Worm (Caenorhabditis elegans) whole organism, L1 larva: ENCODE results near the gene T01C4.8.
A peak's percentile ranks its signal among the peaks of the same experiment; 100 is the strongest.

Source experiments
- C04F5.9 ChIP-seq: sonication (generic microtip); optimal IDR thresholded peaks from 2 replicates; lab custom pipeline; 2016; ENCODE audit warnings: missing genetic modification characterization, missing compliant biosample characterization
- F16B12.6 ChIP-seq: fragments of 150-350 bp; optimal IDR thresholded peaks from 2 replicates; lab custom pipeline; 2014; ENCODE audit warnings: missing biosample characterization, missing genetic modification characterization
- aha-1 ChIP-seq: fragments of 150-350 bp; optimal IDR thresholded peaks from 2 replicates; lab custom pipeline; 2014; ENCODE audit warnings: missing biosample characterization, missing genetic modification characterization
- aly-2 ChIP-seq: fragments of 150-350 bp; optimal IDR thresholded peaks from 2 replicates; lab custom pipeline; 2014; ENCODE audit warnings: missing biosample characterization, missing genetic modification characterization
- ama-1 ChIP-seq: fragments of 150-350 bp; optimal IDR thresholded peaks from 2 replicates; lab custom pipeline; 2014
- dsc-1 ChIP-seq: sonication (generic microtip); optimal IDR thresholded peaks from 2 replicates; lab custom pipeline; 2016; ENCODE audit warnings: mild to moderate bottlenecking, missing genetic modification characterization, missing compliant biosample characterization
- efl-1 ChIP-seq, 4 experiments: fragments of 150-350 bp; optimal IDR thresholded peaks in 3 of 4; peaks in 1 of 4; 1 replicate in 1 of 4; 2 replicates in 3 of 4; lab custom pipeline; 2014; ENCODE audit warnings: missing biosample characterization in 2 of 4, missing genetic modification characterization in 2 of 4, missing genetic modification reagents in 2 of 4
- egl-13 ChIP-seq: sonication (generic microtip); optimal IDR thresholded peaks from 2 replicates; lab custom pipeline; 2016; ENCODE audit warnings: missing genotype, missing genetic modification reagents, missing genetic modification characterization, missing compliant biosample characterization
- elt-2 ChIP-seq: sonication (generic microtip); optimal IDR thresholded peaks from 2 replicates; lab custom pipeline; 2016; ENCODE audit warnings: missing genetic modification characterization, mild to moderate bottlenecking, inconsistent platforms, missing compliant biosample characterization, missing genetic modification reagents
- elt-3 ChIP-seq, 6 experiments: fragments of 150-350 bp in 1 of 6; sonication (generic microtip); optimal IDR thresholded peaks; 2 replicates each; lab custom pipeline; 2017 to 2018; ENCODE audit warnings: missing biosample characterization in 6 of 6, missing genetic modification characterization in 6 of 6, inconsistent platforms in 1 of 6
- fkh-4 ChIP-seq: sonication (generic microtip); optimal IDR thresholded peaks from 2 replicates; lab custom pipeline; 2016; ENCODE audit warnings: missing compliant biosample characterization, missing genetic modification characterization, borderline replicate concordance
- fkh-8 ChIP-seq: sonication (generic microtip); optimal IDR thresholded peaks from 2 replicates; lab custom pipeline; 2016; ENCODE audit warnings: mild to moderate bottlenecking, missing genetic modification characterization, missing compliant biosample characterization
- grh-1 ChIP-seq: fragments of 200-800 bp; sonication (Bioruptor generic); IDR thresholded peaks from 2 replicates; pipeline ENCODE4 v1.3.6; 2022; ENCODE audit warnings: missing genetic modification reagents, missing genetic modification characterization, missing compliant biosample characterization
- hlh-17 ChIP-seq: fragments of 200-800 bp; sonication (Bioruptor generic); optimal IDR thresholded peaks from 2 replicates; lab custom pipeline; 2018; ENCODE audit warnings: missing genetic modification characterization, mild to moderate bottlenecking, missing compliant biosample characterization, moderate library complexity, borderline replicate concordance
- hlh-4 ChIP-seq: sonication (generic microtip); optimal IDR thresholded peaks from 2 replicates; lab custom pipeline; 2016; ENCODE audit warnings: mild to moderate bottlenecking, missing genetic modification characterization, missing compliant biosample characterization
- lin-39 ChIP-seq: fragments of 150-350 bp; optimal IDR thresholded peaks from 2 replicates; lab custom pipeline; 2014; ENCODE audit warnings: missing biosample characterization, missing genetic modification reagents, missing genetic modification characterization
- mab-9 ChIP-seq: fragments of 200-800 bp; sonication (Bioruptor generic); IDR thresholded peaks from 2 replicates; pipeline ENCODE4 v1.3.6; 2022; ENCODE audit warnings: missing genetic modification reagents, missing genetic modification characterization, missing compliant biosample characterization
- mep-1 ChIP-seq: fragments of 150-350 bp; optimal IDR thresholded peaks from 2 replicates; lab custom pipeline; 2014; ENCODE audit warnings: missing biosample characterization, missing genetic modification characterization
- nhr-11 ChIP-seq: fragments of 150-350 bp; optimal IDR thresholded peaks from 2 replicates; lab custom pipeline; 2014; ENCODE audit warnings: missing biosample characterization, missing genetic modification characterization
- nhr-12 ChIP-seq: sonication (generic microtip); optimal IDR thresholded peaks from 2 replicates; lab custom pipeline; 2017; ENCODE audit warnings: missing biosample characterization, missing genetic modification characterization
- nhr-20 ChIP-seq: sonication (generic microtip); optimal IDR thresholded peaks from 2 replicates; lab custom pipeline; 2016; ENCODE audit warnings: mild to moderate bottlenecking, missing genetic modification characterization, missing compliant biosample characterization
- nhr-28 ChIP-seq: fragments of 150-350 bp; optimal IDR thresholded peaks from 2 replicates; lab custom pipeline; 2014; ENCODE audit warnings: missing biosample characterization, missing genetic modification characterization
- nhr-76 ChIP-seq: sonication (generic microtip); optimal IDR thresholded peaks from 2 replicates; lab custom pipeline; 2017; ENCODE audit warnings: missing biosample characterization, missing genetic modification characterization
- nhr-84 ChIP-seq: sonication (generic microtip); optimal IDR thresholded peaks from 2 replicates; lab custom pipeline; 2017; ENCODE audit warnings: missing biosample characterization, missing genetic modification characterization
- nhr-85 ChIP-seq: sonication (generic microtip); peaks from one replicate; lab custom pipeline; 2016; ENCODE audit warnings: missing genetic modification characterization, inconsistent platforms, missing compliant biosample characterization
- skn-1 ChIP-seq: fragments of 150-350 bp; optimal IDR thresholded peaks from 2 replicates; lab custom pipeline; 2014; ENCODE audit warnings: missing biosample characterization, missing genetic modification characterization
- snpc-4 ChIP-seq: fragments of 150-350 bp; optimal IDR thresholded peaks from 2 replicates; lab custom pipeline; 2014; ENCODE audit warnings: missing biosample characterization, missing genetic modification characterization
- tlp-1 ChIP-seq: fragments of 150-350 bp; optimal IDR thresholded peaks from 2 replicates; lab custom pipeline; 2014; ENCODE audit warnings: missing biosample characterization, missing genetic modification characterization
- unc-30 ChIP-seq: sonication (generic microtip); optimal IDR thresholded peaks from 2 replicates; lab custom pipeline; 2017; ENCODE audit warnings: missing biosample characterization, missing genetic modification characterization
- xbp-1 ChIP-seq: sonication (generic microtip); optimal IDR thresholded peaks from 2 replicates; lab custom pipeline; 2016; ENCODE audit warnings: missing genetic modification characterization, missing compliant biosample characterization
- zip-4 ChIP-seq: fragments of 200-800 bp; sonication (Bioruptor generic); optimal IDR thresholded peaks from 2 replicates; lab custom pipeline; 2018; ENCODE audit warnings: mild to moderate bottlenecking, missing genetic modification characterization, moderate library complexity, missing compliant biosample characterization
- ztf-11 ChIP-seq, 2 experiments: sonication (generic microtip); optimal IDR thresholded peaks; 2 replicates each; lab custom pipeline; 2016 to 2017; ENCODE audit warnings: missing genetic modification characterization in 2 of 2, missing biosample characterization in 1 of 2, missing compliant biosample characterization in 1 of 2
- ztf-4 ChIP-seq: fragments of 150-350 bp; optimal IDR thresholded peaks from 2 replicates; lab custom pipeline; 2014; ENCODE audit warnings: missing biosample characterization, missing genetic modification characterization

T01C4.8 gene

DNA sequence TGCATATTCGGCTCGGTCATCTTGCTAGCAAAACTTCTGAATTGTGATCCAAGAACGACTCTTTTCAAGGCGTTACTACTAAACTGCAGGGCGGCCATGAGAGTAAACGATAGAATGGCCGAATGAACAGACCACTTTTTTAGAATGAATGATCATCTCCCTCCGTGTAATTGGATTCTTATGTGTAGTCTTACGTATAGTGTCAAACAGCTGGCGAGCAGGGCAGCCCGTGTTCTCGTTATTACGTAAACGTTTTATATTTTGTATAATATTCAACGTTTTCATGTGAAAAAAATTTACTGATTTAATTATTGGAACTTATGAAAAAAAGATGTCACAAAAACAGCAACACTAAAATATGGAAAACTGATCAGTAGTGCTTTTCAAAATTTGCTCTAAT lies 26.7 kb upstream of the T01C4.8 start, which contains the start of gene F10D2.10:
F10D2.10 (minus strand) TSS at position 101 of the 400 bp plus-strand sequence.
- no peak for TF ChIP-seq aly-2 (tag; lab: Kevin White, UChicago)
- TF ChIP-seq aha-1 (tag; lab: Kevin White, UChicago), result no peak
- TF ChIP-seq F16B12.6 (tag; lab: Kevin White, UChicago), result no peak

DNA sequence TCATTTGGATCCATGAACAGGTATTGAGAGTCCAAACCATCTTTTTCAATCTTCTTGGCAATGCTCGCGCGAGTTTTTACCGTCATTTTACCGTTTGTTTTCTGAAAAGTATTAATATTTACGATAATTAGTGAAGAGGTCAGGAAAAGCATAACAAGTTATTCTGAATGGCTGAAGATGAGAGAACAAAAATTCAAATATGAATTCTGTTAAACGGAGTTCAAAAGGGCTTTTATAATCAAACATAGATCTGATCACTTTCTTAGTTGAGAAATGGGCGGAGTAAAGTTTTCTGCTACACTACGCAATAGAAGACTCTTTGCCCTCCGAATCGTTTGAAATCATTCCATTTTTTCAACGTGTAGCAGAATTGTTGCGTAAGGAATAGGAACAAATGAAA lies 23.7 kb upstream of the T01C4.8 start, which contains the start of gene fat-7:
fat-7 (minus strand) TSS at position 101 of the 400 bp plus-strand sequence.
- TF ChIP-seq efl-1 (optimal IDR thresholded peaks at IDR 0.05; lab: Kevin White, UChicago), result no peak
- TF ChIP-seq efl-1 (GFP tag; optimal IDR thresholded peaks at IDR 0.05 in 1 of 2; lab: Kevin White, UChicago), result peak in 1 of 2 experiments; percentile 30
- no peak for TF ChIP-seq tlp-1 (tag; lab: Kevin White, UChicago)

DNA sequence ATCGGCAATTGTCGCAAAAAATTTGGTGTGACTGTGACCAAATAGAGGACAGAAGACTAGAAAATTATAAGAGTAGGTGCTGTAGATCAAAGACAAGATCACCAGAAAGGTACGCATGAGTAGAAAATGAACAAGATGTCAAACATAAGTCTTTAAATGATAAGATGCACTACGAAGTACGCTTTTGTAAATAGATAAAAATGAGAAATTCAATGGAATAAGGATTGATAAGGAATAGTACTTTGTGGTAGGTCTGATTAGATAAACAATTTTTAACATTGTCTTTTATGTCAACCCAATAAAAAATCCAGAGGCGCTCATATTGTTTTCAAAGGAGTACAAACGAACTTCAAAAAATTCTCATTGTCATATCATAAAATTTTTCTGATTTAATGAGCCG lies 21.2 kb upstream of the T01C4.8 start, which contains the start of gene F10D2.8:
F10D2.8 (minus strand) TSS at position 145 of the 400 bp plus-strand sequence.
- TF ChIP-seq nhr-84 (tag; lab: Kevin White, UChicago) (no peak), mep-1 (tag; lab: Kevin White, UChicago) (no peak), hlh-17 (no peak), ama-1 (lab: Kevin White, UChicago) (no peak), tlp-1 (tag; lab: Kevin White, UChicago) (peak; percentile 76), efl-1 (optimal IDR thresholded peaks at IDR 0.05; lab: Kevin White, UChicago) (no peak), efl-1 (GFP tag; optimal IDR thresholded peaks at IDR 0.05 in 1 of 2; lab: Kevin White, UChicago) (no peak), elt-2 (tag; lab: Kevin White, UChicago) (peak; percentile 87), elt-3 (tag; optimal IDR thresholded peaks at IDR 0.05; lab: Kevin White, UChicago) (peak in 4 of 6 experiments; percentile 4 to 77 (median 42)), nhr-12 (no peak), nhr-28 (no peak), nhr-20 (peak; percentile 20), fkh-4 (tag; lab: Kevin White, UChicago) (no peak)

DNA sequence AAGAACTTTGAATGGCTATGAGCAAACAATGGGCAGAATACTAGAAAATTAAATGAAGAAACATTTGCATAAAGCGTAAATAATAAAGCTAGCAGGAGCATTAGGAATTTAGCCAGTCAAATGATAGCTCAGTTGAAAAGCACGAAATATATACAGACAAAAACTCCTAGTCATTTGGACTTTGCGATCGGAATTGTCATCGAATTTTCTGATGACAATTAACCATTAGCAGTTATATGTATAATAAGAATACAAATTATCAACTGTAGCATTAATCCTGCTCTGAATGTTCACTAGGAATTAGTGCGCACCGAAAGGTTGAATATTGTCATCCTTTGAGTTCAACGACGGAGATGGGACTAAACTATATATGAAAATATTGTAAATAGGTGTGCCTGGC lies 18.0 kb upstream of the T01C4.8 start, which contains the start of gene ugt-38:
ugt-38 (minus strand) TSS at position 101 of the 400 bp plus-strand sequence.
- no peak for TF ChIP-seq efl-1 (optimal IDR thresholded peaks at IDR 0.05; lab: Kevin White, UChicago)
- no peak for TF ChIP-seq efl-1 (GFP tag; optimal IDR thresholded peaks at IDR 0.05 in 1 of 2; lab: Kevin White, UChicago)
- TF ChIP-seq ztf-11 (tag; optimal IDR thresholded peaks at IDR 0.05; lab: Kevin White, UChicago), result no peak
- no peak for TF ChIP-seq lin-39

DNA sequence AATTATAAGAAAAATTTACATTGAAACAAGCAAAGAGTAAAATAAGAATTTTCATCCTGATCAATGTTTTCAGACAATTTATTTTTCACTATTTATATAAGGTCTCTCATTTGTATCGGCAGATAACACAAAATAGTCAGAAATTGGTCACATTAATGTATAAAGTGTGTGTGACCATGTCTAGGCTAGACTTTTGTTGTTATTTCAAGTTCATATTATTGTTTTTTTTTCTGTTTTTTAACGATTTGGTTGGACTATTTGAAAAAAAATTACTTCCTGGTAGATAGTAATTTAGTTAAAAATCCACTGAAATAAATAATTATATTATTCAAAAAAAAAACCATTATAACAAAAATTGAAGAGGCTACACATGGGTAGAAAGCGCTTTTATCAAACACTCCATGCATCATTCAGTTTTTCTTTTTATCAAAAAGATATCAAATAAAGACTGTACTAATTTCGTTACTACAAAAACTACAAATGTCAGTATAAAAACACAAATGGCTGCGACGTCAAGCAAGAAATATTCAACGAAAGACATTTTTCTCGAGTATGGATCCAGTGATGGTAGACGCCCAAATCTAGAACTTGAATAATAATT lies 16.0 kb upstream of the T01C4.8 start, which contains the start of gene ugt-37:
ugt-37 (minus strand) TSS at position 69 of the 601 bp plus-strand sequence.
- no peak for TF ChIP-seq efl-1 (optimal IDR thresholded peaks at IDR 0.05; lab: Kevin White, UChicago)
- TF ChIP-seq efl-1 (GFP tag; optimal IDR thresholded peaks at IDR 0.05 in 1 of 2; lab: Kevin White, UChicago), result peak in 1 of 2 experiments; percentile 22
- no peak for TF ChIP-seq egl-13
- peak; percentile 14 for TF ChIP-seq elt-2 (tag; lab: Kevin White, UChicago)
- TF ChIP-seq nhr-85, result no peak
- no peak for TF ChIP-seq unc-30 (tag; lab: Kevin White, UChicago)

DNA sequence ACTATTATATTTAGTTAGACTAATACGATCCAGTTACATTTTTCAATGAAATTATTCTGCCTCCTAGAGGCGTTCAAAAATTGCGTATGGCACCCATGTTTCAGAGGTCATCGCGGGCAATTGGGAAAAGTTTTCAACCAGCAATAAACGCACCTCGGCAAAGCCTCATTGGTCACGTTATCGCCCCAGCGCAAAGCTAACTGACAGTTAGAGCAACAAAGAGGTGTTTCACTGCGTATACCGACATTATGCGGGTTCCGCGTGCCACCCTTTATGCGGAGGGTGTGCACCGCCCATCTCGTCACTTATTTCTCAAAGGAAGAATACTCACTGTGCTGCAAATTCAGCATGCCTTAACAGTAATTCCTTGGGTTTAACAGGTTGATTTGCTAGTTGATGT lies 13.3 kb upstream of the T01C4.8 start:
- TF ChIP-seq snpc-4 (peak; percentile 83), fkh-8 (tag; lab: Kevin White, UChicago) (no peak), zip-4 (GFP tag; lab: Kevin White, UChicago) (no peak), grh-1 (GFP tag; lab: Robert Waterston, UW) (0 out of 2 replicates have a peak, but pooled peaks have one; percentile 8), elt-2 (tag; lab: Kevin White, UChicago) (peak; percentile 24)

DNA sequence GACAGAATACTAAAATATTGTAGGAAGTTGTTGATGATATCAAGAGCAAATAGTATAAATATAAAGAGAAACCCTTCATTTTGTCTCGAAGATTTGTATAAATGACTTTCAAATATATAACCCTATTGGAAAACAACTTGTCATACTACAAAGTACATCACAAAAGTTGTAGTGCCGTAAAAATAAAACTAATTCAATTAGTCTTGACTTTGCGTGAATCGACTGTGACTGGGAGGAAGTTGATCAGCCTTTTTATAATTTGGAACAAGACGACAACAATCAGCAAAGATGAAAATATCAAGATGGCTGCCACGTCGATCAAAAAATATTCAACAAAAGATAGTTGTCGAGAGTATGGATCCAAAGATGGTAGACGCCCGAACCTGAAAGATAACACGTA lies 12.5 kb upstream of the T01C4.8 start, which contains the start of gene ugt-40:
ugt-40 (minus strand) TSS at position 101 of the 400 bp plus-strand sequence.
- TF ChIP-seq aly-2 (tag; lab: Kevin White, UChicago), result no peak
- no peak for TF ChIP-seq aha-1 (tag; lab: Kevin White, UChicago)
- TF ChIP-seq nhr-20, result no peak
- TF ChIP-seq F16B12.6 (tag; lab: Kevin White, UChicago), result no peak
- TF ChIP-seq skn-1, result no peak
- TF ChIP-seq hlh-4, result no peak
- no peak for TF ChIP-seq mep-1 (tag; lab: Kevin White, UChicago)
- TF ChIP-seq mab-9, result no peak
- TF ChIP-seq xbp-1 (tag; lab: Kevin White, UChicago), result no peak
- no peak for TF ChIP-seq ztf-4
- TF ChIP-seq dsc-1, result no peak
- TF ChIP-seq nhr-11 (tag; lab: Kevin White, UChicago), result no peak
- TF ChIP-seq C04F5.9 (tag; lab: Kevin White, UChicago), result no peak
- no peak for TF ChIP-seq nhr-76 (tag; lab: Kevin White, UChicago)
